Fruit fly (Drosophila melanogaster): ENCODE data around the gene crp.

- TF ChIP-seq CG33017 (tag; optimal IDR thresholded peaks at IDR 0.05) (no peak), Hr96 (GFP tag; optimal IDR thresholded peaks at IDR 0.05) (no peak), CG12768 (GFP tag; optimal IDR thresholded peaks at IDR 0.05) (peak; percentile 60), kay (GFP tag; ENCODE audit: borderline replicate concordance) (peak; percentile 5), pad (GFP tag; optimal IDR thresholded peaks at IDR 0.05) (no peak), ovo (GFP tag; optimal IDR thresholded peaks at IDR 0.05) (peak; percentile 20), toe (GFP tag; optimal IDR thresholded peaks at IDR 0.05) (no peak), CG7045 (GFP tag; optimal IDR thresholded peaks at IDR 0.05) (peak; percentile 4), Mnt (GFP tag; optimal IDR thresholded peaks at IDR 0.05) (no peak), bab1 (GFP tag; optimal IDR thresholded peaks at IDR 0.05) (no peak), cnc (optimal IDR thresholded peaks at IDR 0.05) (no peak)
These were observed 29.6 kb upstream of the crp start for dm6 chr2L:16317131-16317530.

All from whole organism, adult.